Worm (Caenorhabditis elegans) whole organism, early embryonic: ENCODE data around the gene srab-26.

Source experiments
- B0310.2 ChIP-seq: sonication (generic microtip); optimal IDR thresholded peaks from 2 replicates; lab custom pipeline; 2016; ENCODE audit warnings: mild to moderate bottlenecking, missing genetic modification characterization, missing compliant biosample characterization
- F13C5.2 ChIP-seq: sonication (generic microtip); optimal IDR thresholded peaks from 2 replicates; lab custom pipeline; 2017; ENCODE audit warnings: mild to moderate bottlenecking, missing genetic modification characterization, inconsistent platforms, missing compliant biosample characterization
- aly-1 ChIP-seq: sonication (generic microtip); optimal IDR thresholded peaks from 2 replicates; lab custom pipeline; 2016; ENCODE audit warnings: missing genetic modification characterization, missing compliant biosample characterization
- ama-1 ChIP-seq: fragments of 150-350 bp; optimal IDR thresholded peaks from 2 replicates; lab custom pipeline; 2014
- ceh-13 ChIP-seq: fragments of 200-800 bp; sonication (Bioruptor generic); optimal IDR thresholded peaks from 2 replicates; lab custom pipeline; 2018; ENCODE audit warnings: mild to moderate bottlenecking, missing genetic modification characterization, missing compliant biosample characterization
- ceh-36 ChIP-seq: sonication (generic microtip); optimal IDR thresholded peaks from 2 replicates; lab custom pipeline; 2016; ENCODE audit warnings: missing genetic modification characterization, inconsistent platforms, missing compliant biosample characterization
- ets-7 ChIP-seq: sonication (generic microtip); optimal IDR thresholded peaks from 2 replicates; lab custom pipeline; 2016; ENCODE audit warnings: missing genotype, missing genetic modification characterization, missing compliant biosample characterization
- flt-1 ChIP-seq: fragments of 200-800 bp; sonication (Bioruptor generic); IDR thresholded peaks from 2 replicates; pipeline ENCODE4 v1.3.6; 2022; ENCODE audit warnings: missing genetic modification characterization, missing compliant biosample characterization
- hmbx-1 ChIP-seq: sonication (generic microtip); optimal IDR thresholded peaks from 2 replicates; lab custom pipeline; 2016; ENCODE audit warnings: mild to moderate bottlenecking, missing genetic modification characterization, missing compliant biosample characterization
- hmg-4 ChIP-seq: fragments of 200-800 bp; sonication (Bioruptor generic); optimal IDR thresholded peaks from 2 replicates; lab custom pipeline; 2018; ENCODE audit warnings: mild to moderate bottlenecking, missing genetic modification characterization, missing compliant biosample characterization
- hnd-1 ChIP-seq: sonication (generic microtip); optimal IDR thresholded peaks from 2 replicates; lab custom pipeline; 2016; ENCODE audit warnings: missing genetic modification characterization, missing compliant biosample characterization
- pes-1 ChIP-seq: fragments of 200-800 bp; sonication (Bioruptor generic); IDR thresholded peaks from 2 replicates; pipeline ENCODE4 v1.3.6; 2022; ENCODE audit warnings: missing genetic modification reagents, missing genetic modification characterization, missing compliant biosample characterization
- scrt-1 ChIP-seq: fragments of 200-800 bp; sonication (Bioruptor generic); IDR thresholded peaks from 2 replicates; pipeline ENCODE4 v1.3.6; 2022; ENCODE audit warnings: missing genetic modification characterization, missing compliant biosample characterization
- sea-1 ChIP-seq: fragments of 200-800 bp; sonication (Bioruptor generic); conservative IDR thresholded peaks from 2 replicates; pipeline ENCODE4 v1.3.6; 2022; ENCODE audit warnings: missing genetic modification characterization, missing compliant biosample characterization
- tbx-11 ChIP-seq: fragments of 200-800 bp; sonication (Bioruptor generic); IDR thresholded peaks from 2 replicates; pipeline ENCODE4 v1.3.6; 2022; ENCODE audit warnings: missing genetic modification characterization, missing compliant biosample characterization
- tbx-37 ChIP-seq: fragments of 200-800 bp; sonication (Bioruptor generic); conservative IDR thresholded peaks from 2 replicates; pipeline ENCODE4 v1.3.6; 2022; ENCODE audit warnings: missing genetic modification reagents, missing genetic modification characterization, missing compliant biosample characterization
- tra-4 ChIP-seq: sonication (generic microtip); optimal IDR thresholded peaks from 2 replicates; lab custom pipeline; 2017; ENCODE audit warnings: missing genetic modification characterization, missing compliant biosample characterization

Gene srab-26

DNA sequence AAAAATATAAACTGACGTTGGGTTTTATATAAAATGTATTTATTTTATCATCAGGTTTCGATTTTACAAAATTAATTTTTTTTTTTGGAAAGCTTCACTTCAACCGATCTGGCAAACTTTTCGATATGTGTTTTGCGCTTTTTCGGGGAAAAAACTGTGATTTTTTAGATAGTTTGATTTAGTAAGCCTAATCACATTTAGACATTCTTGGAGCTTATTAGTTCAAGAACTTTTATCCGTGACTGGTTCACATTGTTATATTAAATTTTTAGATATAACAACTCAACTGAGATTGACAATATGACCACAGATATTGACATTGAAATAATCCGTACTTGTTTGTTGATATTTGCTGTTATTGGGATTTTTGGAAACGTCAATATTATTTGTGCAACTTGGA lies 41.6 kb downstream of the srab-26 start, which contains the start of gene srsx-21:
Gene srsx-21, plus strand, starts transcription at position 301 of the 400 bp plus-strand sequence.
- no peak for TF ChIP-seq flt-1 (GFP tag; lab: Robert Waterston, UW)
- TF ChIP-seq hmg-4 (GFP tag; lab: Kevin White, UChicago), result no peak
- no peak for TF ChIP-seq pes-1 (GFP tag; lab: Robert Waterston, UW)
- TF ChIP-seq B0310.2, result no peak
- no peak for TF ChIP-seq hmbx-1 (tag; lab: Kevin White, UChicago)
- TF ChIP-seq aly-1 (tag; lab: Kevin White, UChicago), result no peak

DNA sequence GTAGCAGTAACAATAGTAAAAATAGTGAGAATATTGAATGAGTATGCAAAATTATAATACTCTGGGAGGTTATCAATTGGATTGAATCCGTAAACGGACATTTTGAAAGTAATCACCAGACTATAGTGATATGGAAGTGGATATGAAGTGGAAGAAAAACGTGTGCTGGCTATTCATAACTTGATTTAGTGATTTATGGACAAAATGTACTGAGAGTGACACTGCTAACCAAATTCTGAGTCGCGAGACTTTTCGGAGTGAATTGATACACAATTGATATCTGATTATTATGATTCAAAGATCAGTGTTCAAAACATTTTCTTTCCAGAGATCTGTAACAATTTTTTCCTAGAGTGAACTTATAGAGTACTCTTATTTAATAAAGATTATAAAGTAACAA lies 43.4 kb downstream of the srab-26 start, which contains the start of gene sru-38:
Gene sru-38, minus strand, starts transcription at position 101 of the 400 bp plus-strand sequence.
- TF ChIP-seq aly-1 (tag; lab: Kevin White, UChicago) (no peak), F13C5.2 (tag; lab: Kevin White, UChicago) (no peak), scrt-1 (no peak), sea-1 (GFP tag; lab: Robert Waterston, UW) (no peak), ceh-13 (GFP tag; lab: Kevin White, UChicago) (no peak), pes-1 (GFP tag; lab: Robert Waterston, UW) (no peak), ama-1 (lab: Kevin White, UChicago) (no peak), hmbx-1 (tag; lab: Kevin White, UChicago) (no peak), hmg-4 (GFP tag; lab: Kevin White, UChicago) (no peak), tbx-11 (no peak), ets-7 (tag; lab: Kevin White, UChicago) (no peak), hnd-1 (tag; lab: Kevin White, UChicago) (no peak), B0310.2 (no peak), tbx-37 (GFP tag; lab: Robert Waterston, UW) (no peak), tra-4 (tag; lab: Kevin White, UChicago) (no peak)

DNA sequence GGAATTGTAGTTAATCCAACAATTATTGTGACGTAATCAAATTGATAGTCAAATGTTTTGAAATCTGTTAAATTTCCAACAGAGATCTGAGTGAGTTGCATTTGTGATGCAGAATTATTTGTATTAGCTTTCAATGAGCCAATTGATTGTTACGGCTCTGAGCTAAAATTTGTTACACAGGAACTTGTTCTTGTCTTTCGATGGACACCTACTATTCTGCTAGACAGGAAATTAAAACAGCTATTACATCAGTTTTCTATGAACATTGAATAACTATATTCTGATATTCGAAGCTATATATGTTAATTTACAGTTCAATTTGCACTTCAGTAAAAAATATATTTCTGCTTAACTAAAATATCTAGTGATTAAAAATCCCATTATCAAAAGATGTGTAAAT lies 45.4 kb downstream of the srab-26 start, which contains the start of gene sru-40:
Gene sru-40, minus strand, starts transcription at position 101 of the 400 bp plus-strand sequence.
- TF ChIP-seq tbx-11, result no peak
- no peak for TF ChIP-seq ceh-36 (tag; lab: Kevin White, UChicago)
- no peak for TF ChIP-seq hnd-1 (tag; lab: Kevin White, UChicago)
- no peak for TF ChIP-seq ets-7 (tag; lab: Kevin White, UChicago)
- TF ChIP-seq tra-4 (tag; lab: Kevin White, UChicago), result no peak
- TF ChIP-seq ama-1 (lab: Kevin White, UChicago), result no peak
- no peak for TF ChIP-seq F13C5.2 (tag; lab: Kevin White, UChicago)
- TF ChIP-seq scrt-1, result no peak
- no peak for TF ChIP-seq B0310.2
- no peak for TF ChIP-seq hmg-4 (GFP tag; lab: Kevin White, UChicago)
- TF ChIP-seq sea-1 (GFP tag; lab: Robert Waterston, UW), result no peak
- no peak for TF ChIP-seq hmbx-1 (tag; lab: Kevin White, UChicago)
